Fruit fly (Drosophila melanogaster) ovary, adult (tissue): ENCODE measurements around the gene CG14356.

ENCODE experiments used
- CG17801 ChIP-seq: fragments of 200-800 bp; optimal IDR thresholded peaks from 2 replicates; lab custom pipeline; 2019; ENCODE audit warnings: missing biosample characterization, mild to moderate bottlenecking, missing genetic modification characterization, moderate library complexity; ENCODE audit not compliant: partially characterized antibody

CG14356 gene

DNA sequence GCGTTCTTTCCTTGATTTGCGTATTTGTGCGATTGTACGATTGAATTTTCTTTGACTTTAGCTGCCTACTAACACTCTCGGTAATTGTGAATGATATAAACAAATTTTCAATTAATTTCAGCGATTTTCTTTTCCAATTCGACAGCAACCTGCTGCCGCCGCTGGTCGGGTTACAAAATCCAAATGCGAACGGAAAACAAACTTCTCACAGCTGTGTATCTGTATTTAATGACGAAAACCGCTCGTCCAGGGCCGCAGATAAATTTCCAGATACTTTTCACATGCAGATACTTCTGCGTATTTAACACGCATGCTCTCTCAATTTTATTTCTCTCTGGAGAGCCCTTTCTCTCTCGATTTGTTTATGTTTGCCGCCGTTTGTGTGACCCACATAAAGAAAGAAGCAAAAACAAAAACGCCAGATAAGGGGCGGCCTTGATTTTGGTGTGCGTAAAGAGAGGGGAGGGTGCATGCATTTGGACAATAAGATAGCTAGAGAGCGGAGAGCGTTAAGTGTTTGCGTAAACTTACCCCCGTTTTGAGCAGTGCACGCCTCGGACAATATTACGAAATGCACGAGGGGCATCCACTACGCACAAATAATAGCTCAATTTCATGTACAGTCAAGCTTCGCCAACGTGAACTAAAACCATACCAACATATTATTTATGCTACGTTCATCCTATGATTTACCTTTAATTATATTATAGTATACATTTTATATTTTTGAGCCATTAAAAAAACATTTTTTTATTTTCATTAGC is 23.5 kb downstream of the CG14356 start, which contains the start of gene CG12402:
TSS of gene CG12402 (minus strand) at position 164 of the 764 bp plus-strand sequence.
- no peak for TF ChIP-seq CG17801 (GFP tag; lab: Kevin White, UChicago)

DNA sequence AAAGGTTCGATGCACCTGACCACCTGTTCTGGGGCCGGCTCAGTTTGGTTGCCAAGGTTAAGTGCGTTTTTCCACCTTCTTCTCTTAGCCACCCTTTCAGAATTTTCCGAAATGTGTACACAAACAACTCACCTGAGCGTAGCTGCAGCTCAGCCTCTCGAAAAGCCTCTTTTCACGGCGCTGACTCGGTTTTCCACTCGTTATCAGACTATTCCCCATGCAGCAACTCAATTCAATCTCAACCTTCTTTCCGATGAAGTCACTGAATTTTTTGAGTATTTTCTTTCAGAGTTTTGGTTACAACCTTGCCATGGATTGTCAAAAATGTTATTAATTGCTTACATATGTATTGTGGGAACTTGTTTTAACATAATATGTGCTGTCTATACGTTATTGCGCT is 24.3 kb downstream of the CG14356 start:
- TF ChIP-seq CG17801 (GFP tag; lab: Kevin White, UChicago) = no peak

- no peak for TF ChIP-seq CG17801 (GFP tag; lab: Kevin White, UChicago)
These were observed 28.9 kb downstream of the CG14356 start, which contains the start of gene PK1-R for dm6 chr3R:14103022-14103421. PK1-R (minus strand) TSS chr3R:14103122.

- no peak for TF ChIP-seq CG17801 (GFP tag; lab: Kevin White, UChicago)
These were observed 30.9 kb downstream of the CG14356 start for dm6 chr3R:14100962-14101361.

dm6 chr3R:14098527-14099109 is 33.3 kb downstream of the CG14356 start:
- no peak for TF ChIP-seq CG17801 (GFP tag; lab: Kevin White, UChicago)

dm6 chr3R:14097980-14098379 is 33.9 kb downstream of the CG14356 start, which contains the start of gene CG9920:
CG9920 (minus strand) TSS chr3R:14098080.
- no peak for TF ChIP-seq CG17801 (GFP tag; lab: Kevin White, UChicago)

DNA sequence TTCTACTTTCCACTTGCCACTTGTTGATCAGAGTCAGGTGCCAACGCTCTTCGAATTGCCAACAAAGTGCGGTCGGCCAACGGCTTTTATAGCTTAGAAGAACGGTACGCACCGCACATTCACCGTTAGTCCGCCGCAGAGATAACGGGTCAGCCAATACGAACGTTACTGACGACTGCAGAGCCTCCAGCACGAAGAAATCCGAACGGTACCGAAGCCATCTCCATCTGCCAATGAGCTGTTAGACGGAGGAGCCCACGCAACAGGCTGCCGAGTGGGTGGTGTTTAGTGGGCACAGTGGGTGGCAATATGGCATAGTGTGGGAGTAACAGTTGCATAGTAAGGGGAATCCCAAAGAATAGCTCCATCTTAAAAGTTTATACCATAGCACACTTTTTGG is 35.1 kb downstream of the CG14356 start, which contains the start of gene CCHa1:
TSS of gene CCHa1 (minus strand) at position 44 of the 400 bp plus-strand sequence.
- no peak for TF ChIP-seq CG17801 (GFP tag; lab: Kevin White, UChicago)

- TF ChIP-seq CG17801 (GFP tag; lab: Kevin White, UChicago) = no peak
These were observed 36.0 kb downstream of the CG14356 start for dm6 chr3R:14095916-14096315.

- no peak for TF ChIP-seq CG17801 (GFP tag; lab: Kevin White, UChicago)
These were observed 36.4 kb downstream of the CG14356 start for dm6 chr3R:14095428-14095827.

DNA sequence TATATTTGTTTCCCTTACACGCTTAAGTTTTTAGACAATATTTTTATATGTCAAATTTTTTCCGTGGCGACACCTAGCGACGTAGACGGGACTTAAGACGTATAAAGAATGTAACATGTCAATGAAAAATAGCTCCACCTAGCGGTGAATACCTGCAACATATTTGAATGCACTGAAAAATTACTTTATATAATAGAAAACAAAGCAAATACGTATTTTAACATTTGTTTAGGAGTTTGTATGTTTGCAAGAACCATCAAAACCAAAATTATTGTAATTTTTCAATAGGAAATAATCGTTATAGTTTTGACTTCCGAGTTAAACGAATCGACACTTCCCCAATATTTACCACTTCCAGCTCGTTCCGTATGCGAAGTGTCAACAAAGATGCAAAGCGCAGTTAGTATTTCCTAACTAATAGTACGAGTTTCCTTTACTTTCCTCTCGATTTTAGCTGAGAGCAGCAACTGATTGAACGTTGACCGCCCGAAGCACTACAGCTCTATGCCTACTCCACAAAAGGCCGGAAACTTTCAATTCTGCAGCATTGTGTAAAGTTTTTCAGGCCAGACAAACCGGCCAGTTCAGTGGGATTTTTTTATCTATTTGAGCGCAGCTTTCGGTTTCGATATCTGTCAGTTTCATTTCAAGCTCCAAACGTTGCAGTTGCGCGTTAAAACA is 42.8 kb downstream of the CG14356 start, which contains the start of gene Npc2b:
TSS of gene Npc2b (plus strand) at position 631 of the 681 bp plus-strand sequence.
- peak; percentile 13 for TF ChIP-seq CG17801 (GFP tag; lab: Kevin White, UChicago)

DNA sequence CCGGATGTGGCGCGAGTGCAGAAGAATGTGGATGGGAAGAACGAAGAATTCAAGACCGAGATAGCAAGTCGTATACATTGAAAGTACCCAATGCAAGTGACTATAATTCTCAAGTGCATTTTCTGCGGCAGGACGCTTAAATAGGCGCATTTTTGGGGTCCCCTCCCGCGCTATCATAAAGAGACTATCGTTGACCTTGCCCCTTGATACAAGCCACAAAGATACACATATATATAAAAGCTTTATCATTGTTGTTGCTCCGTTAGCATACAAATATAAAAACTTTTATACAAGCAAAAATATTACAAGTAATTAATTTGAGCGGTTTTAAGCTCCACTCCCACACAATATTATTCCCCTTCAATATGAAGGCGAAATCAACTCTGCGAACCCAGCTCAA is 43.7 kb downstream of the CG14356 start:
- no peak for TF ChIP-seq CG17801 (GFP tag; lab: Kevin White, UChicago)

- TF ChIP-seq CG17801 (GFP tag; lab: Kevin White, UChicago) = no peak
These were observed 46.3 kb downstream of the CG14356 start for dm6 chr3R:14085555-14085954.

dm6 chr3R:14081526-14081925 is 50.3 kb downstream of the CG14356 start:
- TF ChIP-seq CG17801 (GFP tag; lab: Kevin White, UChicago) = no peak
